Worm (Caenorhabditis elegans) whole organism, L1 larva: ENCODE data around the gene T21C9.11.

Experiments
- ama-1 ChIP-seq: fragments of 150-350 bp; optimal IDR thresholded peaks from 2 replicates; lab custom pipeline; 2014
- lsy-2 ChIP-seq, 2 experiments: fragments of 150-350 bp; optimal IDR thresholded peaks; 2 replicates each; lab custom pipeline; 2014; ENCODE audit warnings: missing biosample characterization in 2 of 2, missing genetic modification characterization in 2 of 2
- sptf-1 ChIP-seq: fragments of 150-350 bp; optimal IDR thresholded peaks from 2 replicates; lab custom pipeline; 2014; ENCODE audit warnings: missing biosample characterization, missing genetic modification characterization
- unc-62 ChIP-seq: fragments of 150-350 bp; optimal IDR thresholded peaks from 2 replicates; lab custom pipeline; 2014; ENCODE audit warnings: missing biosample characterization, missing genetic modification reagents, missing genetic modification characterization

DNA sequence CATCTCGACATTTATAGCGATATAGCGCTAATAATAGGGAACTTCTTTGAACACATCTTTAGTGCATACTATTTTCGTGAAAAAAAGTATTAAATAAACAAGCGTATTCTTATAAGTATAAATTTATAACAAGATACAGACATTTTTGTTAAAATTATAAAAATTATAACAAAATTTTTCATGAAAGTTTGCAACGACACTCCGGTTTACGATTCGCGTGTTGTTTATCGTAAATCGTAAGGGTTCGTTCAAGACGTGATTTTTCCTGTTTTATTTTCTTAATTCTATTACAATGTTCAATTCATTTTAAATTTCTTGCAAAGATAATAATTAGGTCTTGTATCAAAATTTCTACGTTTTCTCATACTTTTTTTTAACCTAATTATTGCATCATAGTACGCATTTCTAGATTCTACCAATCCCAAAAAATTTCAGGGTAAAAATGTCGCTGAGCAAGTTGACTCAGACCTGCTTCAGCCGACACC, 4.0 kb upstream of the T21C9.11 start, which contains the start of gene scpl-4:
- TF ChIP-seq unc-62 (no peak), lsy-2 (tag; optimal IDR thresholded peaks at IDR 0.05; lab: Kevin White, UChicago) (no peak), ama-1 (lab: Kevin White, UChicago) (no peak), sptf-1 (tag; lab: Kevin White, UChicago) (no peak)
